Worm (Caenorhabditis elegans) whole organism, L1 larva: Measurements from ENCODE around the gene aqp-8.

Experiments used
- C04F5.9 ChIP-seq: sonication (generic microtip); optimal IDR thresholded peaks from 2 replicates; lab custom pipeline; 2016; ENCODE audit warnings: missing genetic modification characterization, missing compliant biosample characterization
- C34B4.2 ChIP-seq: sonication (generic microtip); optimal IDR thresholded peaks from 2 replicates; lab custom pipeline; 2017; ENCODE audit warnings: mild to moderate bottlenecking, missing genetic modification characterization, missing compliant biosample characterization
- F16B12.6 ChIP-seq: fragments of 150-350 bp; optimal IDR thresholded peaks from 2 replicates; lab custom pipeline; 2014; ENCODE audit warnings: missing biosample characterization, missing genetic modification characterization
- Y116A8C.19 ChIP-seq: sonication (generic microtip); optimal IDR thresholded peaks from 2 replicates; lab custom pipeline; 2016; ENCODE audit warnings: missing compliant biosample characterization, missing genetic modification characterization, borderline replicate concordance
- aha-1 ChIP-seq: fragments of 150-350 bp; optimal IDR thresholded peaks from 2 replicates; lab custom pipeline; 2014; ENCODE audit warnings: missing biosample characterization, missing genetic modification characterization
- aly-2 ChIP-seq: fragments of 150-350 bp; optimal IDR thresholded peaks from 2 replicates; lab custom pipeline; 2014; ENCODE audit warnings: missing biosample characterization, missing genetic modification characterization
- ama-1 ChIP-seq: fragments of 150-350 bp; optimal IDR thresholded peaks from 2 replicates; lab custom pipeline; 2014
- blmp-1 ChIP-seq: fragments of 150-350 bp; optimal IDR thresholded peaks from 2 replicates; lab custom pipeline; 2014; ENCODE audit warnings: missing biosample characterization, missing genetic modification characterization
- ceh-63 ChIP-seq: fragments of 200-800 bp; sonication (Bioruptor generic); optimal IDR thresholded peaks from 2 replicates; lab custom pipeline; 2018; ENCODE audit warnings: mild to moderate bottlenecking, missing genetic modification characterization, missing compliant biosample characterization
- ceh-8 ChIP-seq: fragments of 200-800 bp; sonication (Bioruptor generic); optimal IDR thresholded peaks from 2 replicates; lab custom pipeline; 2018; ENCODE audit warnings: mild to moderate bottlenecking, missing genetic modification characterization, moderate library complexity, missing compliant biosample characterization
- ceh-82 ChIP-seq, 3 experiments: fragments of 150-350 bp in 1 of 3; sonication (generic microtip) in 2 of 3; optimal IDR thresholded peaks; 2 replicates each; lab custom pipeline; 2014 to 2017; ENCODE audit warnings: missing biosample characterization in 3 of 3, missing genetic modification characterization in 3 of 3
- ceh-90 ChIP-seq: sonication (generic microtip); optimal IDR thresholded peaks from 2 replicates; lab custom pipeline; 2016; ENCODE audit warnings: missing genetic modification characterization, missing compliant biosample characterization
- ces-1 ChIP-seq: fragments of 150-350 bp; optimal IDR thresholded peaks from 2 replicates; lab custom pipeline; 2014; ENCODE audit warnings: missing biosample characterization, missing genetic modification reagents, missing genetic modification characterization
- dpl-1 ChIP-seq, 3 experiments: fragments of 150-350 bp in 2 of 3; sonication (generic microtip) in 1 of 3; optimal IDR thresholded peaks; 2 replicates each; lab custom pipeline; 2014 to 2017; ENCODE audit warnings: missing biosample characterization in 3 of 3, missing genetic modification characterization in 3 of 3, missing genetic modification reagents in 3 of 3
- efl-1 ChIP-seq, 4 experiments: fragments of 150-350 bp; optimal IDR thresholded peaks in 3 of 4; peaks in 1 of 4; 1 replicate in 1 of 4; 2 replicates in 3 of 4; lab custom pipeline; 2014; ENCODE audit warnings: missing biosample characterization in 2 of 4, missing genetic modification characterization in 2 of 4, missing genetic modification reagents in 2 of 4
- elt-3 ChIP-seq, 6 experiments: fragments of 150-350 bp in 1 of 6; sonication (generic microtip); optimal IDR thresholded peaks; 2 replicates each; lab custom pipeline; 2017 to 2018; ENCODE audit warnings: missing biosample characterization in 6 of 6, missing genetic modification characterization in 6 of 6, inconsistent platforms in 1 of 6
- ets-5 ChIP-seq: fragments of 200-800 bp; sonication (Bioruptor generic); IDR thresholded peaks from 2 replicates; pipeline ENCODE4 v1.3.6; 2022; ENCODE audit warnings: missing genetic modification characterization, missing compliant biosample characterization
- fkh-8 ChIP-seq: sonication (generic microtip); optimal IDR thresholded peaks from 2 replicates; lab custom pipeline; 2016; ENCODE audit warnings: mild to moderate bottlenecking, missing genetic modification characterization, missing compliant biosample characterization
- fos-1 ChIP-seq: fragments of 150-350 bp; optimal IDR thresholded peaks from 2 replicates; lab custom pipeline; 2014; ENCODE audit warnings: missing biosample characterization, missing genetic modification characterization
- grh-1 ChIP-seq: fragments of 200-800 bp; sonication (Bioruptor generic); IDR thresholded peaks from 2 replicates; pipeline ENCODE4 v1.3.6; 2022; ENCODE audit warnings: missing genetic modification reagents, missing genetic modification characterization, missing compliant biosample characterization
- hpl-2 ChIP-seq: fragments of 150-350 bp; optimal IDR thresholded peaks from 2 replicates; lab custom pipeline; 2014; ENCODE audit warnings: missing biosample characterization, missing genetic modification reagents, missing genetic modification characterization
- isw-1 ChIP-seq: fragments of 200-800 bp; sonication (Bioruptor generic); IDR thresholded peaks from 2 replicates; pipeline ENCODE4 v1.3.6; 2022; ENCODE audit warnings: missing genetic modification characterization, missing compliant biosample characterization
- jun-1 ChIP-seq: fragments of 150-350 bp; optimal IDR thresholded peaks from 2 replicates; lab custom pipeline; 2014; ENCODE audit warnings: missing biosample characterization, missing genetic modification reagents, missing genetic modification characterization
- lin-13 ChIP-seq: fragments of 150-350 bp; optimal IDR thresholded peaks from 2 replicates; lab custom pipeline; 2014; ENCODE audit warnings: missing biosample characterization, missing genetic modification reagents, missing genetic modification characterization
- lin-39 ChIP-seq: fragments of 150-350 bp; optimal IDR thresholded peaks from 2 replicates; lab custom pipeline; 2014; ENCODE audit warnings: missing biosample characterization, missing genetic modification reagents, missing genetic modification characterization
- mab-9 ChIP-seq: fragments of 200-800 bp; sonication (Bioruptor generic); IDR thresholded peaks from 2 replicates; pipeline ENCODE4 v1.3.6; 2022; ENCODE audit warnings: missing genetic modification reagents, missing genetic modification characterization, missing compliant biosample characterization
- mep-1 ChIP-seq: fragments of 150-350 bp; optimal IDR thresholded peaks from 2 replicates; lab custom pipeline; 2014; ENCODE audit warnings: missing biosample characterization, missing genetic modification characterization
- nhr-11 ChIP-seq: fragments of 150-350 bp; optimal IDR thresholded peaks from 2 replicates; lab custom pipeline; 2014; ENCODE audit warnings: missing biosample characterization, missing genetic modification characterization
- nhr-12 ChIP-seq: sonication (generic microtip); optimal IDR thresholded peaks from 2 replicates; lab custom pipeline; 2017; ENCODE audit warnings: missing biosample characterization, missing genetic modification characterization
- nhr-19 ChIP-seq: fragments of 200-800 bp; sonication (Bioruptor generic); conservative IDR thresholded peaks from 2 replicates; pipeline ENCODE4 v1.3.6; 2022; ENCODE audit warnings: missing genetic modification characterization, missing compliant biosample characterization
- nhr-20 ChIP-seq: sonication (generic microtip); optimal IDR thresholded peaks from 2 replicates; lab custom pipeline; 2016; ENCODE audit warnings: mild to moderate bottlenecking, missing genetic modification characterization, missing compliant biosample characterization
- nhr-237 ChIP-seq: fragments of 150-350 bp; optimal IDR thresholded peaks from 2 replicates; lab custom pipeline; 2014; ENCODE audit warnings: missing biosample characterization, missing genetic modification characterization
- nhr-28 ChIP-seq: fragments of 150-350 bp; optimal IDR thresholded peaks from 2 replicates; lab custom pipeline; 2014; ENCODE audit warnings: missing biosample characterization, missing genetic modification characterization
- nhr-47 ChIP-seq: sonication (generic microtip); optimal IDR thresholded peaks from 2 replicates; lab custom pipeline; 2016; ENCODE audit warnings: mild to moderate bottlenecking, missing genetic modification characterization, moderate library complexity, missing compliant biosample characterization
- nhr-76 ChIP-seq: sonication (generic microtip); optimal IDR thresholded peaks from 2 replicates; lab custom pipeline; 2017; ENCODE audit warnings: missing biosample characterization, missing genetic modification characterization
- nhr-85 ChIP-seq: sonication (generic microtip); peaks from one replicate; lab custom pipeline; 2016; ENCODE audit warnings: missing genetic modification characterization, inconsistent platforms, missing compliant biosample characterization
- nhr-90 ChIP-seq: sonication (generic microtip); optimal IDR thresholded peaks from 2 replicates; lab custom pipeline; 2016; ENCODE audit warnings: mild to moderate bottlenecking, missing genetic modification characterization, missing compliant biosample characterization; ENCODE audit not compliant: poor library complexity
- pag-3 ChIP-seq: sonication (generic microtip); optimal IDR thresholded peaks from 2 replicates; lab custom pipeline; 2017; ENCODE audit warnings: missing genetic modification characterization, mild to moderate bottlenecking, missing compliant biosample characterization, antibody characterized with exemption, borderline replicate concordance; ENCODE audit not compliant: insufficient read depth
- pax-3 ChIP-seq: fragments of 200-800 bp; sonication (Bioruptor generic); optimal IDR thresholded peaks from 2 replicates; lab custom pipeline; 2018; ENCODE audit warnings: mild to moderate bottlenecking, missing genetic modification characterization, moderate library complexity, missing compliant biosample characterization
- rnt-1 ChIP-seq: sonication (generic microtip); optimal IDR thresholded peaks from 2 replicates; lab custom pipeline; 2016; ENCODE audit warnings: mild to moderate bottlenecking, missing genetic modification characterization, moderate library complexity, missing compliant biosample characterization
- skn-1 ChIP-seq: fragments of 150-350 bp; optimal IDR thresholded peaks from 2 replicates; lab custom pipeline; 2014; ENCODE audit warnings: missing biosample characterization, missing genetic modification characterization
- sox-4 ChIP-seq: sonication (generic microtip); optimal IDR thresholded peaks from 2 replicates; lab custom pipeline; 2016; ENCODE audit warnings: missing genetic modification characterization, missing compliant biosample characterization
- sptf-1 ChIP-seq: fragments of 150-350 bp; optimal IDR thresholded peaks from 2 replicates; lab custom pipeline; 2014; ENCODE audit warnings: missing biosample characterization, missing genetic modification characterization
- sup-37 ChIP-seq: fragments of 200-800 bp; sonication (Bioruptor generic); optimal IDR thresholded peaks from 2 replicates; lab custom pipeline; 2018; ENCODE audit warnings: mild to moderate bottlenecking, missing genetic modification characterization, missing compliant biosample characterization
- swsn-7 ChIP-seq: sonication (generic microtip); optimal IDR thresholded peaks from 2 replicates; lab custom pipeline; 2016; ENCODE audit warnings: missing genetic modification characterization, missing compliant biosample characterization
- tbx-2 ChIP-seq: sonication (generic microtip); optimal IDR thresholded peaks from 2 replicates; lab custom pipeline; 2016; ENCODE audit warnings: missing genetic modification characterization, missing compliant biosample characterization
- unc-130 ChIP-seq: fragments of 150-350 bp; optimal IDR thresholded peaks from 2 replicates; lab custom pipeline; 2017; ENCODE audit warnings: missing biosample characterization, missing genetic modification characterization, inconsistent platforms
- unc-62 ChIP-seq: fragments of 150-350 bp; optimal IDR thresholded peaks from 2 replicates; lab custom pipeline; 2014; ENCODE audit warnings: missing biosample characterization, missing genetic modification reagents, missing genetic modification characterization
- zip-4 ChIP-seq: fragments of 200-800 bp; sonication (Bioruptor generic); optimal IDR thresholded peaks from 2 replicates; lab custom pipeline; 2018; ENCODE audit warnings: mild to moderate bottlenecking, missing genetic modification characterization, moderate library complexity, missing compliant biosample characterization
- ztf-11 ChIP-seq, 2 experiments: sonication (generic microtip); optimal IDR thresholded peaks; 2 replicates each; lab custom pipeline; 2016 to 2017; ENCODE audit warnings: missing genetic modification characterization in 2 of 2, missing biosample characterization in 1 of 2, missing compliant biosample characterization in 1 of 2

The aqp-8 gene

DNA sequence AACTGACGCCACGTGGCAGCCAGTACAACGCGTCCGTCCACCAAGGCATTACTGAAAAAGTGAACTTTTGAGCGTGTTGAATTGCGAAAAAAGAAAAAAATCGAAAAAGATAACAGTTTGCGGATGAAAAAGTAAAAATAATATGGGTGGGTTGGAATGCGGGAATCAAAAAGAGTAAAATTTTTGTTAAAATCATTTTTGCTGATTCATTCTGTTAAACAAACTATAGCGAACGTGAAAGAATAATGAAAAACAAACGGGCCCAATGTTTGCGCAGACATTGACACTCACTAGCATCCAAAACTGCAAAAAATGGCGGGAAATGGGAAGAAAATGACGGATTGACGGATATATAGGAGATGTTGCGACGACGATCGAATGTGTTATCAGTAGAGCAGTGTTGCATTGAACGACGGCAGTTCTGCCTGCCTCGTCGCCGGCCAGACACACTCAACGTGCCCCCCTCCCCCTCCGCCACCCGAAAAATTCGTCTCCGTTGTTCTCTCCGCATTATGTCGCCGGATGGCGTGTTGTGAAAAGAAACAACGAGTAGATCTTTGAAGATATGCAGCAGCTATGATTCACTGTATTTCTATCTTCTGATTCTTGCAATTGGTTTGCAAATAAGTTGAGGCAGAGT, 5.2 kb downstream of the aqp-8 start, which contains the start of gene hyl-2 (continued):
- no peak for TF ChIP-seq nhr-12 (tag; lab: Kevin White, UChicago)
- TF ChIP-seq rnt-1 (tag; lab: Kevin White, UChicago) = peak; percentile 48
- no peak for TF ChIP-seq ztf-11 (tag; optimal IDR thresholded peaks at IDR 0.05; lab: Kevin White, UChicago)
- TF ChIP-seq swsn-7 = peak; percentile 26
- TF ChIP-seq nhr-20 = peak; percentile 37
- no peak for TF ChIP-seq aly-2 (tag; lab: Kevin White, UChicago)
- no peak for TF ChIP-seq unc-130
- TF ChIP-seq C34B4.2 = no peak
- peak; percentile 43 for TF ChIP-seq blmp-1 (tag; lab: Kevin White, UChicago)
- no peak for TF ChIP-seq nhr-11 (tag; lab: Kevin White, UChicago)
- TF ChIP-seq ces-1 (GFP tag; lab: Kevin White, UChicago) = no peak
- TF ChIP-seq nhr-19 = peak; percentile 34
- TF ChIP-seq aha-1 (tag; lab: Kevin White, UChicago) = no peak
- no peak for TF ChIP-seq ama-1 (lab: Kevin White, UChicago)
- TF ChIP-seq nhr-76 (tag; lab: Kevin White, UChicago) = no peak
- no peak for TF ChIP-seq lin-39 (tag; lab: Kevin White, UChicago)
- TF ChIP-seq pax-3 (tag; lab: Kevin White, UChicago) = no peak
- no peak for TF ChIP-seq zip-4
- TF ChIP-seq sup-37 (GFP tag; lab: Kevin White, UChicago) = no peak
- no peak for TF ChIP-seq nhr-237 (tag; lab: Kevin White, UChicago)
- no peak for TF ChIP-seq isw-1
- TF ChIP-seq mep-1 (tag; lab: Kevin White, UChicago) = peak; percentile 44
- TF ChIP-seq elt-3 (tag; optimal IDR thresholded peaks at IDR 0.05; lab: Kevin White, UChicago) = peak in 2 of 6 experiments; percentile 1 to 66
- no peak for TF ChIP-seq ceh-63 (GFP tag; lab: Kevin White, UChicago)
- TF ChIP-seq nhr-85 = peak; percentile 76
- TF ChIP-seq hpl-2 (GFP tag; lab: Kevin White, UChicago) = no peak
- peak; percentile 22 for TF ChIP-seq tbx-2
- TF ChIP-seq nhr-47 (tag; lab: Kevin White, UChicago) = peak; percentile 37
- TF ChIP-seq pag-3 (tag; lab: Kevin White, UChicago) = no peak
- TF ChIP-seq lin-13 (GFP tag; lab: Kevin White, UChicago) = no peak
- no peak for TF ChIP-seq nhr-90 (tag; lab: Kevin White, UChicago)
- peak in 2 of 3 experiments; percentile 6 to 37 for TF ChIP-seq dpl-1 (GFP tag; optimal IDR thresholded peaks at IDR 0.05; lab: Kevin White, UChicago)
- no peak for TF ChIP-seq fos-1 (tag; lab: Kevin White, UChicago)
- no peak for TF ChIP-seq C04F5.9
- no peak for TF ChIP-seq sox-4 (tag; lab: Kevin White, UChicago)
- no peak for TF ChIP-seq sptf-1 (tag; lab: Kevin White, UChicago)
- TF ChIP-seq ceh-8 (GFP tag; lab: Kevin White, UChicago) = no peak
- TF ChIP-seq jun-1 (tag; lab: Kevin White, UChicago) = no peak
- TF ChIP-seq ceh-82 (tag; optimal IDR thresholded peaks at IDR 0.05; lab: Kevin White, UChicago) = peak in 1 of 3 experiments; percentile 50
- TF ChIP-seq efl-1 (optimal IDR thresholded peaks at IDR 0.05; lab: Kevin White, UChicago) = peak in 1 of 2 experiments; percentile 44
- TF ChIP-seq efl-1 (GFP tag; optimal IDR thresholded peaks at IDR 0.05 in 1 of 2; lab: Kevin White, UChicago) = peak in 1 of 2 experiments; percentile 91
- no peak for TF ChIP-seq ets-5 (GFP tag; lab: Robert Waterston, UW)
- TF ChIP-seq Y116A8C.19 = no peak
- TF ChIP-seq nhr-28 (tag; lab: Kevin White, UChicago) = no peak
- TF ChIP-seq F16B12.6 = peak; percentile 6
- TF ChIP-seq skn-1 (tag; lab: Kevin White, UChicago) = no peak
- no peak for TF ChIP-seq unc-62 (GFP tag; lab: Kevin White, UChicago)
- peak; percentile 31 for TF ChIP-seq fkh-8
- TF ChIP-seq grh-1 (GFP tag; lab: Robert Waterston, UW) = no peak
- no peak for TF ChIP-seq mab-9 (GFP tag; lab: Robert Waterston, UW)
- no peak for TF ChIP-seq ceh-90 (tag; lab: Kevin White, UChicago)
- TF ChIP-seq, all 84 proteins: peak for 25
